Worm (Caenorhabditis elegans): ENCODE results near the gene C38C3.6.

C38C3.6 gene

DNA sequence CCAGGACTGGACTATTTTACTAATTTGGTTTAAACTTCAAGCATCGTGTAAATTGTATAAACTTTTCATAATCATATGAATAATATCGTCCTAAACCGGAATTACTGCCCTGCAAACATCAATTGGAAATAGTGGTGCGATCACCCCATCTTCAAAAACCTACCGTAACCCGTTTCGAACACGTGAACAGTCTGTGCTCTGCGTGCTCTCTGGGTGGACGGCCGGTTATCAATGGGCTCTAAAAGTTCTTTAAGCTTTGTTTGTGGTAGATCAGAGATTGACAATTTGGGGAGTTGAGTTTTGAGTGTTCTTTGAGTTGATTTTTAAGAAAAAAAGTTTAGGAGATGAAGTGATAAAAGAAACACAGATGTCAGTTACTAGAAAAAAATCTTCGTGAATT is 34.8 kb downstream of the C38C3.6 start (continued):
- TF ChIP-seq bed-2 (GFP tag; IDR thresholded peaks at IDR 0.05) (no peak), nhr-179 (tag; optimal IDR thresholded peaks at IDR 0.05) (no peak), ztf-22 (GFP tag; optimal IDR thresholded peaks at IDR 0.05) (peak; percentile 74), madf-3 (GFP tag; IDR thresholded peaks at IDR 0.05) (no peak), lin-54 (GFP tag; optimal IDR thresholded peaks at IDR 0.05) (peak; percentile 8), die-1 (tag; optimal IDR thresholded peaks at IDR 0.05) (no peak), unc-130 (GFP tag; optimal IDR thresholded peaks at IDR 0.05) (no peak), sdz-38 (tag; optimal IDR thresholded peaks at IDR 0.05) (no peak), B0336.3 (GFP tag; IDR thresholded peaks at IDR 0.05) (peak; percentile 56; the same call in 1 of the 2 replicates), ets-4 (GFP tag; optimal IDR thresholded peaks at IDR 0.05) (peak; percentile 78), let-607 (tag; optimal IDR thresholded peaks at IDR 0.05) (no peak), snpc-1.3 (tag; optimal IDR thresholded peaks at IDR 0.05; ENCODE audit: insufficient read depth) (no peak), hlh-26 (GFP tag; conservative IDR thresholded peaks at IDR 0.05) (no peak), attf-3 (GFP tag; conservative IDR thresholded peaks at IDR 0.05) (no peak), attf-6 (GFP tag; IDR thresholded peaks at IDR 0.05) (no peak), hmg-20 (GFP tag; IDR thresholded peaks at IDR 0.05) (no peak)

DNA sequence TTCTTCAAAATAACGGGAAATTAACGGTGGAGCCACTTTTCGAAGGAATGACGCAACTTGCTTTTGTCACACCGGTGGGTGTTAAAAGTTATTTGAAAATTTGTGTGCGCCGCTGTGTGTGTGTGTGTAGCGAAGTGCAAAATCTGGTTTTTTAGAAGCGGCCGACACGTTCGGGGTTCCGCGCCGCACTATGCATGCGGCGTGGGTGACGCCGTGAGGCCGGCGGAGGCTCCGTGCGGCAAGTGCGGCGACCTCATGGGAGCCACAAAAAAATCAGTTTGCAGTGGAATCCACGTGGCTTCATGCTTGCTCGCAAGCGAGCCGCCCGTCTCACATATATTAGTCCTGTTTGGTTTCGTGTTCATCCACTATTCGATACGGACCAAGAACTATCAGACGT is 36.1 kb downstream of the C38C3.6 start:
- TF ChIP-seq mcd-1 (GFP tag; IDR thresholded peaks at IDR 0.05): peak; percentile 40; the same call in 1 of the 2 replicates
- no peak for TF ChIP-seq rec-8 (tag; optimal IDR thresholded peaks at IDR 0.05)
- TF ChIP-seq attf-5 (GFP tag; optimal IDR thresholded peaks at IDR 0.05): no peak
- TF ChIP-seq fkh-3 (tag; optimal IDR thresholded peaks at IDR 0.05): no peak
- no peak for TF ChIP-seq ztf-22 (GFP tag; optimal IDR thresholded peaks at IDR 0.05)
- 0 out of 2 replicates have a peak, but pooled peaks have one; percentile 52 for TF ChIP-seq nhr-120 (GFP tag; IDR thresholded peaks at IDR 0.05)
- TF ChIP-seq gei-17 (GFP tag; optimal IDR thresholded peaks at IDR 0.05): no peak
- no peak for TF ChIP-seq ccch-3 (GFP tag; optimal IDR thresholded peaks at IDR 0.05)
- no peak for TF ChIP-seq nhr-179 (tag; optimal IDR thresholded peaks at IDR 0.05)
- TF ChIP-seq dox-1 (GFP tag; IDR thresholded peaks at IDR 0.05): peak; percentile 49; the same call in 1 of the 2 replicates
- TF ChIP-seq T26A5.8 (tag; optimal IDR thresholded peaks at IDR 0.05): no peak
- no peak for TF ChIP-seq F37B4.10 (GFP tag; IDR thresholded peaks at IDR 0.05)
- TF ChIP-seq nfya-1 (tag; optimal IDR thresholded peaks at IDR 0.05; ENCODE audit: borderline replicate concordance, insufficient read depth): no peak
- TF ChIP-seq hmg-1.2 (GFP tag; IDR thresholded peaks at IDR 0.05): peak; percentile 78
- no peak for TF ChIP-seq ceh-100 (GFP tag; IDR thresholded peaks at IDR 0.05)
- TF ChIP-seq zfh-2 (GFP tag; conservative IDR thresholded peaks at IDR 0.05): no peak; the same call in 1 of the 2 replicates
- peak; percentile 62; the same call in 1 of the 2 replicates for TF ChIP-seq egrh-3 (GFP tag; IDR thresholded peaks at IDR 0.05)
- peak; percentile 78 for TF ChIP-seq snpc-1.1 (tag; optimal IDR thresholded peaks at IDR 0.05; ENCODE audit: insufficient read depth)
- 0 out of 2 replicates have a peak, but pooled peaks have one; percentile 22 for TF ChIP-seq B0336.3 (GFP tag; IDR thresholded peaks at IDR 0.05)
- no peak for TF ChIP-seq lsy-27 (tag; optimal IDR thresholded peaks at IDR 0.05; ENCODE audit: borderline replicate concordance, insufficient read depth)
- no peak for TF ChIP-seq ceh-40 (GFP tag; IDR thresholded peaks at IDR 0.05)
- TF ChIP-seq madf-8 (GFP tag; conservative IDR thresholded peaks at IDR 0.05): no peak
- no peak for TF ChIP-seq rpc-1 (optimal IDR thresholded peaks at IDR 0.05)
- TF ChIP-seq rpc-1 (tag; optimal IDR thresholded peaks at IDR 0.05): no peak
- no peak for TF ChIP-seq nfyb-1 (GFP tag; IDR thresholded peaks at IDR 0.05)
- TF ChIP-seq Y53F4B.3 (GFP tag; IDR thresholded peaks at IDR 0.05): no peak
- peak; percentile 29 for TF ChIP-seq snpc-4 (GFP tag; optimal IDR thresholded peaks at IDR 0.05)
- TF ChIP-seq snpc-4 (tag; optimal IDR thresholded peaks at IDR 0.05): peak in 3 of 4 experiments; percentile 71 to 94 (median 91)
- no peak for TF ChIP-seq hlh-26 (GFP tag; conservative IDR thresholded peaks at IDR 0.05)
- no peak for TF ChIP-seq snpc-3.4 (tag; optimal IDR thresholded peaks at IDR 0.05)
- no peak for TF ChIP-seq bed-1 (GFP tag; IDR thresholded peaks at IDR 0.05)
- no peak for TF ChIP-seq D2030.7 (GFP tag; IDR thresholded peaks at IDR 0.05)

All from whole organism, young adult.